Fruit fly (Drosophila melanogaster): ENCODE data around the gene alphaTub84B.

Gene alphaTub84B

dm6 chr3R:7102853-7103833 lies 16.7 kb downstream of the alphaTub84B start:
- TF ChIP-seq pad (GFP tag; optimal IDR thresholded peaks at IDR 0.05) (no peak), tj (GFP tag; optimal IDR thresholded peaks at IDR 0.05) (peak; percentile 29)

DNA sequence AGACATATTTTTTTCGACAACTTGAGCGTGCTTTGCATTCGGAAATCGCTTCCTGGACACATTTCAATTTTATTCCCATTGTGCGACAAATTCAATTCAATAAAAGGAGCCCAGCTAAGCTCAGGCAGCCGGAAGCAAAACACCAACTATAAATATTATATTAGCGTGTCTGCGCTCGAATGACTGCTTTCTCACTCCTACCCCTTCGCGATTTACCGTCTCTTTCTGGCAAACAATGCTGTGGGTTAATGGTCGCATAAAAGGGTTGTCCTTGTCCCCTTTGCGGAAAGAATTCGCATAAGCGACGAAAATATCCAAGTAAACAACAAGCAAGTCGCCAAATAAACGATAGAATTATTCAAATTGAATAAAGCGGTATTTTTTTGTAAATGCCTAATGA lies 17.9 kb downstream of the alphaTub84B start:
- TF ChIP-seq CG33017 (tag; optimal IDR thresholded peaks at IDR 0.05) (no peak), CG14711 (tag; optimal IDR thresholded peaks at IDR 0.05) (no peak), bab1 (GFP tag; optimal IDR thresholded peaks at IDR 0.05) (no peak), Crg-1 (GFP tag; optimal IDR thresholded peaks at IDR 0.05) (no peak), Clk (GFP tag; optimal IDR thresholded peaks at IDR 0.05) (no peak), CG7045 (GFP tag; optimal IDR thresholded peaks at IDR 0.05) (no peak), kay (GFP tag; ENCODE audit: borderline replicate concordance) (no peak), cnc (optimal IDR thresholded peaks at IDR 0.05) (no peak), toe (GFP tag; optimal IDR thresholded peaks at IDR 0.05) (no peak), CG7101 (tag; optimal IDR thresholded peaks at IDR 0.05) (no peak), CG5204 (GFP tag; optimal IDR thresholded peaks at IDR 0.05) (no peak), CG12768 (GFP tag; optimal IDR thresholded peaks at IDR 0.05) (no peak), pad (GFP tag; optimal IDR thresholded peaks at IDR 0.05) (no peak), Hr96 (GFP tag; optimal IDR thresholded peaks at IDR 0.05) (no peak), CG1620 (GFP tag; optimal IDR thresholded peaks at IDR 0.05) (no peak), ovo (GFP tag; optimal IDR thresholded peaks at IDR 0.05) (no peak), cic (GFP tag; optimal IDR thresholded peaks at IDR 0.05) (no peak), CG11617 (GFP tag; optimal IDR thresholded peaks at IDR 0.05) (no peak), tj (GFP tag; optimal IDR thresholded peaks at IDR 0.05) (no peak), Mnt (GFP tag; optimal IDR thresholded peaks at IDR 0.05) (no peak)

DNA sequence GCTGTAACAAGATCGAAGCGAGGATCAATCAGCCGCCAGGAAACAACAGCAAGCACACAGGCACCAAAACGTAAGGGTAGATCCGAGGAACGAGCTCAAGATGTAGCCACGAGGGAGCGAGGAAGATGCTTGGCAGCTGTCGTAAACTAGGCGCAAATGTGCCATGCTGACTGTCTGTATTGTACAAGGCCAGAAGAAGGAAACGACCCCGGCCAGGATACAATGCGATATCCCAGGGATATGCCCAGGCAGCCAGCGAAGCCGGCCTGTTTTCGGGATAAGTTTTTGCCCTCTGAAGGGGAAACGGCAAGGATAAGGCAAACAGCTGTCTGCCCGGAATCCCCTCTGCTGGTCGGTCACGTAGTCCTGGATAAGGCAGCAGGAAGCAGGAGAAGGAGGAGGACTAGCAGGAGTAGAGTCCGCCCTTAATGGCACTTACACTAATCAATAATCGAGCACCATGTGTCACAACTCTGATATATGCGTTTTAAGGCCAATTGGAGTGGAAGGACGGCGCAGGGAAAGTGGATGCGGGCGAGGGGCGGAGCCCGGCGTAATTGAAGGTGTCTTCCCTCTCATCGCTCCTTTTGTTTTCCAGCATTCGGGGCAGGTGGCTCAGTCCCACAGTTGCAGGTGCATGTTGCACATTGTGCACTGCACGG lies 19.2 kb downstream of the alphaTub84B start:
- TF ChIP-seq Crg-1 (GFP tag; optimal IDR thresholded peaks at IDR 0.05) = no peak
- TF ChIP-seq CG14711 (tag; optimal IDR thresholded peaks at IDR 0.05) = no peak
- no peak for TF ChIP-seq CG12768 (GFP tag; optimal IDR thresholded peaks at IDR 0.05)
- no peak for TF ChIP-seq ovo (GFP tag; optimal IDR thresholded peaks at IDR 0.05)
- no peak for TF ChIP-seq Mnt (GFP tag; optimal IDR thresholded peaks at IDR 0.05)
- TF ChIP-seq CG7101 (tag; optimal IDR thresholded peaks at IDR 0.05) = no peak
- TF ChIP-seq pad (GFP tag; optimal IDR thresholded peaks at IDR 0.05) = no peak
- TF ChIP-seq tj (GFP tag; optimal IDR thresholded peaks at IDR 0.05) = no peak
- TF ChIP-seq CG1620 (GFP tag; optimal IDR thresholded peaks at IDR 0.05) = no peak
- TF ChIP-seq toe (GFP tag; optimal IDR thresholded peaks at IDR 0.05) = no peak
- TF ChIP-seq Clk (GFP tag; optimal IDR thresholded peaks at IDR 0.05) = no peak
- TF ChIP-seq CG11617 (GFP tag; optimal IDR thresholded peaks at IDR 0.05) = no peak
- TF ChIP-seq cnc (optimal IDR thresholded peaks at IDR 0.05) = no peak
- no peak for TF ChIP-seq Hr96 (GFP tag; optimal IDR thresholded peaks at IDR 0.05)
- TF ChIP-seq cic (GFP tag; optimal IDR thresholded peaks at IDR 0.05) = no peak
- no peak for TF ChIP-seq CG33017 (tag; optimal IDR thresholded peaks at IDR 0.05)

DNA sequence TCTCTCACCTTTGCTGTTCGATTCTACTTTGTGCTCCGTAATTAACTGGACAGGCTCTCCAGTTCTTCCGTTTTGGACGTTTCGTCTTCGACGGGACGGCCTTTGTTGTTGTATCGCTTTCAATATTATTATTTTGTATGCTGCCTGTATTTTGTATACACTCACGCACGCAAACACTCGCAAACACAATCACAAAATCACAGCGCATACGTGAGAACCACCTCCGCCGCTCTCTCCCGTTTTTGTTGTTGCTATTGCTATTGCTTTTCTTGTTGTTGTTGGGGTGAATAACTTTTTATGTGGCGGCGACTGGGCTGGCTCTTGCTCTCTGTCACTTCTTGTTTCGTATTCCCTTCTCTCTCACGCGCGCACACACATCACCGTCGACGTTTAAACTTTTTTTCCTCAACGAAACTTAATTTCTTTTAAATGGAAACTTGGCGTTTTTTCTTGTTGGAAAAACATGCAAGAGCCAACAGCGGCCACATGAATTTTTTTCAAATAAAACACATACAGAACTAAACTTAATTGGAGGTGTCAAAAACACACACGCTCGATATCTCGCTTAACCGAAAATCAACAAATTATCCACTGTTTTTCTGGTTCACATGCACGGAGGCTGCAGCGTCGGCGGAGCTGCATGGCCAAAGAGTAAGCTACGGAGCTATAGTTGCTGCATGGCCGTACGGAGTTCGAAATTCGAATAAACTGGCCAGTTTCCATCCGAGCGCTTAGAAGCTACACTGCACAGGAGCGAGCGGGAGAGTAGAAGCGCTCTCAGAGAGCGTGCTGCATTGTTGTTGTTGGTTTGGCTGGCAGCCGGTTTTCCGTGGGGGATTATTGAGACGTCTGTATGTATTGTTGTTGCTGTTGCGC lies 21.6 kb downstream of the alphaTub84B start:
- TF ChIP-seq bab1 (GFP tag; optimal IDR thresholded peaks at IDR 0.05) = no peak
- no peak for TF ChIP-seq CG14711 (tag; optimal IDR thresholded peaks at IDR 0.05)
- peak; percentile 38 for TF ChIP-seq kay (GFP tag; ENCODE audit: borderline replicate concordance)
- TF ChIP-seq pad (GFP tag; optimal IDR thresholded peaks at IDR 0.05) = peak; percentile 3
- TF ChIP-seq ovo (GFP tag; optimal IDR thresholded peaks at IDR 0.05) = no peak
- TF ChIP-seq Hr96 (GFP tag; optimal IDR thresholded peaks at IDR 0.05) = no peak
- no peak for TF ChIP-seq cnc (optimal IDR thresholded peaks at IDR 0.05)
- no peak for TF ChIP-seq CG1620 (GFP tag; optimal IDR thresholded peaks at IDR 0.05)
- TF ChIP-seq CG12768 (GFP tag; optimal IDR thresholded peaks at IDR 0.05) = no peak
- no peak for TF ChIP-seq tj (GFP tag; optimal IDR thresholded peaks at IDR 0.05)

DNA sequence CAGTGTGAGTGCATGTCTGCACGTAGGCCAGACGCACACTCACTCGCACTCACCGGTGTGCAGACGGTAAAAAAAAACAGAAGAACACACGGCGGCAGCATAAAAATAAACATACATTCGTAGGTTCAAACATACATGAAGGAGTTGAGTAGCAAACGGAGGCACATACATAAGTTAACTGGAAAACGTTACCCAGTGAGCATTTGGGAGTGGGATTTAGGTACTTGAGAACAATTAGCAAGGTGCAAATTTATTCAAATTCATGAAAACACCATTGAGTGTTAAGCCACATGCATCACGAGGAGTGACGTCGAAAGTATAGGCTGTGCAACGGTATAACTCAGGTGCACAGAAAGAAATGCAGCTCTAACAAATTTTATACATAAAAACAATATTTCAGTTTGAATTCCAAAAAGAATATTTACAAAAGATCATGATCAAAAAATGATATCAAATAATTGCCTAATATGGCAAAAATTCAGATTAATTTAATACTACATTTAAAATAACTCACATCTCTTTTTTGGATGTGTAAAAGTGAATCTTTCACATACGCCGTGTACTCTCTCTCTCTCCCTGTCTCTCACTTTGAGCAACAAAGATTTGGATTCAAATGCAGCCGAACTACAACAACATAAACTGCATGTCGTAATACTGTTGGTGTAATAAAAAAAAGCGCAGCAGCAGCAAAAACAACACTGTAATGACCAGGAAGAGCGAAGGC lies 22.4 kb downstream of the alphaTub84B start:
- TF ChIP-seq CG7045 (GFP tag; optimal IDR thresholded peaks at IDR 0.05) (peak; percentile 84), cic (GFP tag; optimal IDR thresholded peaks at IDR 0.05) (no peak), kay (GFP tag; ENCODE audit: borderline replicate concordance) (no peak), CG12768 (GFP tag; optimal IDR thresholded peaks at IDR 0.05) (peak; percentile 47), Mnt (GFP tag; optimal IDR thresholded peaks at IDR 0.05) (peak; percentile 2), toe (GFP tag; optimal IDR thresholded peaks at IDR 0.05) (peak; percentile 51), CG11617 (GFP tag; optimal IDR thresholded peaks at IDR 0.05) (peak; percentile 74), ovo (GFP tag; optimal IDR thresholded peaks at IDR 0.05) (peak; percentile 70), bab1 (GFP tag; optimal IDR thresholded peaks at IDR 0.05) (peak; percentile 91), CG14711 (tag; optimal IDR thresholded peaks at IDR 0.05) (peak; percentile 91), CG33017 (tag; optimal IDR thresholded peaks at IDR 0.05) (peak; percentile 88), CG1620 (GFP tag; optimal IDR thresholded peaks at IDR 0.05) (peak; percentile 63), tj (GFP tag; optimal IDR thresholded peaks at IDR 0.05) (peak; percentile 84), Clk (GFP tag; optimal IDR thresholded peaks at IDR 0.05) (peak; percentile 57), cnc (optimal IDR thresholded peaks at IDR 0.05) (no peak), Hr96 (GFP tag; optimal IDR thresholded peaks at IDR 0.05) (peak; percentile 73), CG5204 (GFP tag; optimal IDR thresholded peaks at IDR 0.05) (peak; percentile 73), pad (GFP tag; optimal IDR thresholded peaks at IDR 0.05) (peak; percentile 77), Crg-1 (GFP tag; optimal IDR thresholded peaks at IDR 0.05) (peak; percentile 44), CG7101 (tag; optimal IDR thresholded peaks at IDR 0.05) (peak; percentile 91)
